Worm (Caenorhabditis elegans) whole organism, L1 larva: Measurements from ENCODE around the gene Y64G10A.2.

Experiments
- C04F5.9 ChIP-seq: sonication (generic microtip); optimal IDR thresholded peaks from 2 replicates; lab custom pipeline; 2016; ENCODE audit warnings: missing genetic modification characterization, missing compliant biosample characterization
- C16A3.4 ChIP-seq: fragments of 150-350 bp; optimal IDR thresholded peaks from 2 replicates; lab custom pipeline; 2014; ENCODE audit warnings: missing biosample characterization, missing genetic modification characterization
- C34B4.2 ChIP-seq: sonication (generic microtip); optimal IDR thresholded peaks from 2 replicates; lab custom pipeline; 2017; ENCODE audit warnings: mild to moderate bottlenecking, missing genetic modification characterization, missing compliant biosample characterization
- alr-1 ChIP-seq: fragments of 200-800 bp; sonication (Bioruptor generic); optimal IDR thresholded peaks from 2 replicates; lab custom pipeline; 2018; ENCODE audit warnings: borderline replicate concordance, mild to moderate bottlenecking, missing genetic modification characterization, missing compliant biosample characterization
- ceh-88 ChIP-seq: fragments of 200-800 bp; sonication (Bioruptor generic); IDR thresholded peaks from 2 replicates; pipeline ENCODE4 v1.3.6; 2022; ENCODE audit warnings: missing genetic modification characterization, missing compliant biosample characterization
- efl-1 ChIP-seq, 4 experiments: fragments of 150-350 bp; optimal IDR thresholded peaks in 3 of 4; peaks in 1 of 4; 1 replicate in 1 of 4; 2 replicates in 3 of 4; lab custom pipeline; 2014; ENCODE audit warnings: missing biosample characterization in 2 of 4, missing genetic modification characterization in 2 of 4, missing genetic modification reagents in 2 of 4
- hpl-2 ChIP-seq: fragments of 150-350 bp; optimal IDR thresholded peaks from 2 replicates; lab custom pipeline; 2014; ENCODE audit warnings: missing biosample characterization, missing genetic modification reagents, missing genetic modification characterization
- mef-2 ChIP-seq: fragments of 150-350 bp; optimal IDR thresholded peaks from 2 replicates; lab custom pipeline; 2014; ENCODE audit warnings: missing biosample characterization, missing genetic modification characterization
- nhr-237 ChIP-seq: fragments of 150-350 bp; optimal IDR thresholded peaks from 2 replicates; lab custom pipeline; 2014; ENCODE audit warnings: missing biosample characterization, missing genetic modification characterization
- nhr-47 ChIP-seq: sonication (generic microtip); optimal IDR thresholded peaks from 2 replicates; lab custom pipeline; 2016; ENCODE audit warnings: mild to moderate bottlenecking, missing genetic modification characterization, moderate library complexity, missing compliant biosample characterization
- nhr-71 ChIP-seq: sonication (generic microtip); optimal IDR thresholded peaks from 2 replicates; lab custom pipeline; 2016; ENCODE audit warnings: mild to moderate bottlenecking, missing genetic modification characterization, moderate library complexity, missing compliant biosample characterization
- nhr-84 ChIP-seq: sonication (generic microtip); optimal IDR thresholded peaks from 2 replicates; lab custom pipeline; 2017; ENCODE audit warnings: missing biosample characterization, missing genetic modification characterization
- skn-1 ChIP-seq: fragments of 150-350 bp; optimal IDR thresholded peaks from 2 replicates; lab custom pipeline; 2014; ENCODE audit warnings: missing biosample characterization, missing genetic modification characterization
- sup-37 ChIP-seq: fragments of 200-800 bp; sonication (Bioruptor generic); optimal IDR thresholded peaks from 2 replicates; lab custom pipeline; 2018; ENCODE audit warnings: mild to moderate bottlenecking, missing genetic modification characterization, missing compliant biosample characterization
- tlp-1 ChIP-seq: fragments of 150-350 bp; optimal IDR thresholded peaks from 2 replicates; lab custom pipeline; 2014; ENCODE audit warnings: missing biosample characterization, missing genetic modification characterization
- unc-62 ChIP-seq: fragments of 150-350 bp; optimal IDR thresholded peaks from 2 replicates; lab custom pipeline; 2014; ENCODE audit warnings: missing biosample characterization, missing genetic modification reagents, missing genetic modification characterization
- unc-98 ChIP-seq: fragments of 200-800 bp; sonication (Bioruptor generic); IDR thresholded peaks from 2 replicates; pipeline ENCODE4 v1.3.6; 2022; ENCODE audit warnings: missing genetic modification characterization, missing compliant biosample characterization

The Y64G10A.2 gene

DNA sequence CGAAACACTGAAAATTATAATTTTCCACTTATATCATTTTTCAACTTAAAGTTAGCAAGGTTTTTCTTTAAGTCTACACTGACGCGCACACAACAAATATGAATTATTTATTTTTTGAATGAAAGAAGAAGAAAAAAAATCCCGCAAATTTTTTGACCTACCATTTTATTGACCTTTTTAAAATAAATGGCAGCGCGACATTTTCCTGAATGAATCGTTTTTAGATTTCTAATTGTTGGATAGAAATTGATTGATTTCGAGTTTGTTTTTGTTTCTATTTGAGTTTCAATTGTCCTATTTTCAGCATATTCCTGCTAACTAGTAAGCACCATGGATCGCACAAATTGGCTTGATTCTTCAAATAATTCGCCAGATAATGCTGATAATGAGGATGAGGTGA is 51.1 kb downstream of the Y64G10A.2 start, which contains the start of gene K01G12.3:
Gene K01G12.3 (plus strand): TSS at position 301 of the 400 bp plus-strand sequence.
- no peak for TF ChIP-seq nhr-84 (tag; lab: Kevin White, UChicago)
- no peak for TF ChIP-seq nhr-47 (tag; lab: Kevin White, UChicago)
- TF ChIP-seq tlp-1 (tag; lab: Kevin White, UChicago): no peak
- no peak for TF ChIP-seq nhr-71
- no peak for TF ChIP-seq sup-37 (GFP tag; lab: Kevin White, UChicago)
- no peak for TF ChIP-seq alr-1
- no peak for TF ChIP-seq unc-98
- no peak for TF ChIP-seq efl-1 (optimal IDR thresholded peaks at IDR 0.05; lab: Kevin White, UChicago)
- TF ChIP-seq efl-1 (GFP tag; optimal IDR thresholded peaks at IDR 0.05 in 1 of 2; lab: Kevin White, UChicago): no peak
- TF ChIP-seq C16A3.4: no peak
- no peak for TF ChIP-seq hpl-2 (GFP tag; lab: Kevin White, UChicago)
- TF ChIP-seq skn-1 (tag; lab: Kevin White, UChicago): no peak
- no peak for TF ChIP-seq C04F5.9 (tag; lab: Kevin White, UChicago)
- no peak for TF ChIP-seq nhr-237
- no peak for TF ChIP-seq C34B4.2 (tag; lab: Kevin White, UChicago)
- TF ChIP-seq mef-2 (tag; lab: Kevin White, UChicago): no peak
- no peak for TF ChIP-seq ceh-88 (GFP tag; lab: Robert Waterston, UW)
- TF ChIP-seq unc-62: no peak
